Worm (Caenorhabditis elegans) whole organism, L3 larva: ENCODE measurements around the gene ZK402.5.

ENCODE experiments used
- elt-1 ChIP-seq: fragments of 150-350 bp; optimal IDR thresholded peaks from 2 replicates; lab custom pipeline; 2014; ENCODE audit warnings: missing biosample characterization, missing genetic modification characterization
- fkh-10 ChIP-seq: sonication (generic microtip); optimal IDR thresholded peaks from 2 replicates; lab custom pipeline; 2017; ENCODE audit warnings: missing biosample characterization, missing genetic modification reagents, missing genetic modification characterization

DNA sequence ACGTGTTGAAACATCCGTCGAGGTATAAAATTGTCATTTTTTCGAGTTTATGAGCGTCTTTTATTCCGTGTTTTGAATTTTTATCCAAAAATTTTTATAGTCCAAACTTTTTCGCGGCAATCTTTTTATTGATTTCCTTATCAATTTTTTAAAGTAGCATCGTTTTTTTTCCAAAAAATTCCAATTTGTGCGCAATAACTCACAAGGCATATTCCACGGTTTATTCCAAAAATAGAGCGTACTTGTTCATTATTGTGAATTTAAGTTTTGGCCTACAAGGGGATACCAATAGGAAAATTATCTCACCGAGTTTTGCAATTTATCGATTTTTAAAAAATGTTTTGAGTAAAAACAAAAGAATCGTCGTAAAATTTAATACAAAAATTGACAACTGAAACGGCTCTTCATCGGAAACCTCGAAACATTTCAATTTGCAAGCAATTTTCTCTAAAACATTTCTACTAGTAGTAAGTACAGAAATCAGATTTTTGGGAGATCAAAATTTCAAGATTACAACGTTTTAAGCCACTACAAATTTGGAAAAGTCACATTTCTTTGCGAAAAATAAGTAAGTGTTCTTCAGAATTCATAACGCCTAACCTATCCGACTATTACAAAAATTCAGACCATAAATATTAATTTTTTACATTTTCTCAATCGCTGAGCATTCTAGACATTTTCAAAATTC lies 42.5 kb upstream of the ZK402.5 start:
- TF ChIP-seq elt-1 (tag; lab: Kevin White, UChicago) = no peak
- TF ChIP-seq fkh-10 (GFP tag; lab: Kevin White, UChicago) = no peak
